Worm (Caenorhabditis elegans) whole organism, young adult: ENCODE data around the gene alh-12.
A peak's percentile ranks its signal among the peaks of the same experiment; 100 is the strongest.

Experiments used
- B0035.1 ChIP-seq: sonication (generic microtip); optimal IDR thresholded peaks from 2 replicates; lab custom pipeline; 2016; ENCODE audit warnings: missing genetic modification characterization, mild to moderate bottlenecking, missing compliant biosample characterization, missing genotype, missing genetic modification reagents
- ama-1 ChIP-seq, 3 experiments: fragments of 150-350 bp in 1 of 3; sonication (generic microtip) in 2 of 3; optimal IDR thresholded peaks; 2 replicates each; lab custom pipeline; 2014 to 2018; ENCODE audit warnings: missing biosample characterization in 2 of 3, missing genetic modification characterization in 2 of 3, missing genetic modification reagents in 2 of 3
- attf-3 ChIP-seq: fragments of 200-800 bp; sonication (Bioruptor generic); conservative IDR thresholded peaks from 2 replicates; pipeline ENCODE4 v1.3.6; 2022; ENCODE audit warnings: missing genetic modification reagents, missing genetic modification characterization, missing compliant biosample characterization
- attf-5 ChIP-seq: fragments of 200-800 bp; sonication (Bioruptor generic); optimal IDR thresholded peaks from 2 replicates; lab custom pipeline; 2018; ENCODE audit warnings: mild to moderate bottlenecking, missing genetic modification characterization, missing compliant biosample characterization
- lin-26 ChIP-seq: fragments of 200-800 bp; sonication (Bioruptor generic); IDR thresholded peaks from 2 replicates; pipeline ENCODE4 v1.3.6; 2022; ENCODE audit warnings: missing genetic modification reagents, missing genetic modification characterization, missing compliant biosample characterization
- madf-10 ChIP-seq: sonication (generic microtip); optimal IDR thresholded peaks from 2 replicates; lab custom pipeline; 2016; ENCODE audit warnings: mild to moderate bottlenecking, missing genetic modification characterization, missing compliant biosample characterization
- mes-4 ChIP-seq: sonication (generic microtip); optimal IDR thresholded peaks from 2 replicates; lab custom pipeline; 2016; ENCODE audit warnings: missing genotype, missing genetic modification characterization, missing compliant biosample characterization
- nhr-27 ChIP-seq: fragments of 200-800 bp; sonication (Bioruptor generic); optimal IDR thresholded peaks from 2 replicates; lab custom pipeline; 2018; ENCODE audit warnings: mild to moderate bottlenecking, missing genetic modification characterization, moderate library complexity, missing compliant biosample characterization
- snpc-4 ChIP-seq, 5 experiments: fragments of 150-350 bp in 1 of 5; sonication (generic microtip) in 4 of 5; optimal IDR thresholded peaks; 2 replicates each; lab custom pipeline; 2014 to 2018; ENCODE audit warnings: missing genetic modification characterization in 5 of 5, missing biosample characterization in 3 of 5, antibody characterized with exemption in 2 of 5, mild to moderate bottlenecking in 2 of 5, missing compliant biosample characterization in 2 of 5, missing genotype in 2 of 5, moderate library complexity in 2 of 5, missing genetic modification reagents in 1 of 5
- unc-62 ChIP-seq: fragments of 150-350 bp; optimal IDR thresholded peaks from 2 replicates; lab custom pipeline; 2014; ENCODE audit warnings: missing biosample characterization, missing genetic modification reagents, missing genetic modification characterization
- ztf-22 ChIP-seq: fragments of 200-800 bp; sonication (Bioruptor generic); optimal IDR thresholded peaks from 2 replicates; lab custom pipeline; 2018; ENCODE audit warnings: mild to moderate bottlenecking, missing genetic modification characterization, moderate library complexity, missing compliant biosample characterization
- ztf-25 ChIP-seq: fragments of 200-800 bp; sonication (Bioruptor generic); IDR thresholded peaks from 2 replicates; pipeline ENCODE4 v1.3.6; 2022; ENCODE audit warnings: missing genetic modification reagents, missing genetic modification characterization, missing compliant biosample characterization

ce11 chrIII:7453653-7454124 lies at the start of gene alh-12:
- no peak for TF ChIP-seq lin-26 (GFP tag; lab: Robert Waterston, UW)
- peak; percentile 9 for TF ChIP-seq ztf-22 (GFP tag; lab: Kevin White, UChicago)
- no peak for TF ChIP-seq snpc-4 (GFP tag; optimal IDR thresholded peaks at IDR 0.05; lab: Kevin White, UChicago)
- TF ChIP-seq snpc-4 (tag; optimal IDR thresholded peaks at IDR 0.05; lab: Kevin White, UChicago) = no peak
- TF ChIP-seq B0035.1 (tag; lab: Kevin White, UChicago) = no peak
- TF ChIP-seq madf-10 = no peak
- TF ChIP-seq ztf-25 = no peak
- no peak for TF ChIP-seq mes-4
- TF ChIP-seq attf-3 (GFP tag; lab: Robert Waterston, UW) = no peak
- TF ChIP-seq unc-62 (GFP tag; lab: Kevin White, UChicago) = peak; percentile 51
- no peak for TF ChIP-seq ama-1 (optimal IDR thresholded peaks at IDR 0.05; lab: Kevin White, UChicago)
- no peak for TF ChIP-seq ama-1 (GFP tag; optimal IDR thresholded peaks at IDR 0.05; lab: Kevin White, UChicago)
- no peak for TF ChIP-seq nhr-27 (tag; lab: Kevin White, UChicago)
- no peak for TF ChIP-seq attf-5 (GFP tag; lab: Kevin White, UChicago)
